Fruit fly (Drosophila melanogaster) whole organism, embryonic: Measurements from ENCODE around the gene CG7810.

Source experiments
- Atf6 ChIP-seq: fragments of 200-800 bp; sonication (Bioruptor generic); IDR thresholded peaks from 2 replicates; pipeline ENCODE4 v1.3.6; 2022; ENCODE audit warnings: missing biosample characterization, missing genetic modification characterization
- CG11723 ChIP-seq: fragments of 200-800 bp; sonication (Bioruptor generic); optimal IDR thresholded peaks from 2 replicates; lab custom pipeline; 2017; ENCODE audit warnings: missing biosample characterization, mild to moderate bottlenecking, missing genetic modification characterization
- CG12391 ChIP-seq: fragments of 200-800 bp; sonication (Bioruptor generic); optimal IDR thresholded peaks from 3 replicates; lab custom pipeline; 2018; ENCODE audit warnings: missing biosample characterization, mild to moderate bottlenecking, missing genetic modification characterization, moderate library complexity
- CG13624 ChIP-seq: fragments of 200-800 bp; sonication (Bioruptor generic); optimal IDR thresholded peaks from 2 replicates; lab custom pipeline; 2016; ENCODE audit warnings: missing biosample characterization, missing genetic modification characterization
- CG15601 ChIP-seq: fragments of 200-800 bp; sonication (Bioruptor generic); optimal IDR thresholded peaks from 3 replicates; lab custom pipeline; 2019; ENCODE audit warnings: missing biosample characterization, mild to moderate bottlenecking, missing genetic modification characterization, moderate library complexity
- CG1602 ChIP-seq: fragments of 200-800 bp; sonication (Bioruptor generic); optimal IDR thresholded peaks from 3 replicates; lab custom pipeline; 2016; ENCODE audit warnings: missing biosample characterization, missing genetic modification characterization
- CG2875 ChIP-seq: fragments of 200-800 bp; sonication (Bioruptor generic); optimal IDR thresholded peaks from 2 replicates; lab custom pipeline; 2017; ENCODE audit warnings: missing biosample characterization, mild to moderate bottlenecking, missing genetic modification characterization, missing genetic modification reagents
- CG2889 ChIP-seq: fragments of 200-800 bp; sonication (Bioruptor generic); IDR thresholded peaks from 3 replicates; pipeline ENCODE4 v1.3.6; 2022; ENCODE audit warnings: missing biosample characterization, missing genetic modification characterization
- CG5180 ChIP-seq: fragments of 200-800 bp; sonication (Bioruptor generic); optimal IDR thresholded peaks from 3 replicates; lab custom pipeline; 2017; ENCODE audit warnings: missing biosample characterization, missing genetic modification characterization, mild to moderate bottlenecking, moderate library complexity, missing genetic modification reagents
- CG7963 ChIP-seq: fragments of 200-800 bp; sonication (Bioruptor generic); IDR thresholded peaks from 3 replicates; pipeline ENCODE4 v1.3.6; 2022; ENCODE audit warnings: missing biosample characterization, missing genetic modification characterization; ENCODE audit not compliant: partially characterized antibody
- Chrac-16 ChIP-seq: fragments of 200-800 bp; sonication (Bioruptor generic); optimal IDR thresholded peaks from 3 replicates; lab custom pipeline; 2016; ENCODE audit warnings: missing biosample characterization, missing genetic modification characterization
- E2f1 ChIP-seq: fragments of 200-800 bp; sonication (Bioruptor generic); IDR thresholded peaks from 2 replicates; pipeline ENCODE4 v1.3.6; 2022; ENCODE audit warnings: missing biosample characterization, missing genetic modification characterization
- Gsc ChIP-seq: fragments of 200-800 bp; sonication (Bioruptor generic); IDR thresholded peaks from 2 replicates; pipeline ENCODE4 v1.3.6; 2022; ENCODE audit warnings: missing biosample characterization, missing genetic modification characterization
- HLH3B ChIP-seq: fragments of 200-800 bp; sonication (Bioruptor generic); IDR thresholded peaks from 2 replicates; pipeline ENCODE4 v1.3.6; 2022; ENCODE audit warnings: missing biosample characterization, missing genetic modification characterization
- HLHmδ ChIP-seq: fragments of 200-800 bp; sonication (Bioruptor generic); optimal IDR thresholded peaks from 2 replicates; lab custom pipeline; 2018; ENCODE audit warnings: missing biosample characterization, mild to moderate bottlenecking, missing genetic modification characterization, moderate library complexity
- Hey ChIP-seq: fragments of 200-800 bp; sonication (Bioruptor generic); optimal IDR thresholded peaks from 3 replicates; lab custom pipeline; 2018; ENCODE audit warnings: missing biosample characterization, mild to moderate bottlenecking, missing genetic modification characterization
- MBD-R2 ChIP-seq: fragments of 200-800 bp; sonication (Bioruptor generic); IDR thresholded peaks from 2 replicates; pipeline ENCODE4 v1.3.6; 2022; ENCODE audit warnings: missing biosample characterization, missing genetic modification characterization
- Max ChIP-seq: fragments of 200-800 bp; sonication (Bioruptor generic); optimal IDR thresholded peaks from 2 replicates; lab custom pipeline; 2016; ENCODE audit warnings: missing biosample characterization, mild to moderate bottlenecking, missing genetic modification characterization
- Med ChIP-seq: fragments of 200-800 bp; sonication (Bioruptor generic); peaks from one replicate; lab custom pipeline; 2016; ENCODE audit warnings: missing biosample characterization, missing genetic modification characterization, mild to moderate bottlenecking, inconsistent platforms, moderate library complexity
- Meics ChIP-seq: fragments of 200-800 bp; sonication (Bioruptor generic); optimal IDR thresholded peaks from 2 replicates; lab custom pipeline; 2017; ENCODE audit warnings: missing biosample characterization, mild to moderate bottlenecking, missing genetic modification characterization
- Myb ChIP-seq: fragments of 200-800 bp; sonication (Bioruptor generic); optimal IDR thresholded peaks from 2 replicates; lab custom pipeline; 2016; ENCODE audit warnings: missing biosample characterization, missing genetic modification characterization
- Rx ChIP-seq: fragments of 200-800 bp; sonication (Bioruptor generic); IDR thresholded peaks from 2 replicates; pipeline ENCODE4 v1.3.6; 2022; ENCODE audit warnings: missing biosample characterization, missing genetic modification characterization
- Sry-δ ChIP-seq: fragments of 200-800 bp; sonication (Bioruptor generic); optimal IDR thresholded peaks from 2 replicates; lab custom pipeline; 2016; ENCODE audit warnings: missing biosample characterization, missing genetic modification characterization
- bbx ChIP-seq: fragments of 200-800 bp; sonication (Bioruptor generic); IDR thresholded peaks from 2 replicates; pipeline ENCODE4 v1.3.6; 2022; ENCODE audit warnings: missing biosample characterization, missing genetic modification characterization; ENCODE audit not compliant: partially characterized antibody
- br ChIP-seq: fragments of >200 bp; optimal IDR thresholded peaks from 2 replicates; lab custom pipeline; 2017
- bsh ChIP-seq, 2 experiments: fragments of 200-800 bp; sonication (Bioruptor generic); optimal IDR thresholded peaks; 2 replicates each; lab custom pipeline; 2017 to 2018; ENCODE audit warnings: mild to moderate bottlenecking in 2 of 2, missing biosample characterization in 2 of 2, missing genetic modification characterization in 2 of 2, moderate library complexity in 1 of 2
- btn ChIP-seq: fragments of 200-800 bp; sonication (Bioruptor generic); optimal IDR thresholded peaks from 2 replicates; lab custom pipeline; 2016; ENCODE audit warnings: missing biosample characterization, missing genetic modification characterization
- cwo ChIP-seq: fragments of 200-800 bp; sonication (Bioruptor generic); optimal IDR thresholded peaks from 3 replicates; lab custom pipeline; 2017; ENCODE audit warnings: missing biosample characterization, missing genetic modification characterization, mild to moderate bottlenecking, moderate library complexity, missing genetic modification reagents
- disco-r ChIP-seq: fragments of 200-800 bp; sonication (Bioruptor generic); optimal IDR thresholded peaks from 2 replicates; lab custom pipeline; 2016; ENCODE audit warnings: missing biosample characterization, missing genetic modification characterization
- esg ChIP-seq: fragments of 200-800 bp; sonication (Bioruptor generic); conservative IDR thresholded peaks from 2 replicates; pipeline ENCODE4 v1.3.6; 2022; ENCODE audit warnings: missing biosample characterization, missing genetic modification characterization
- fd3F ChIP-seq: fragments of 200-800 bp; sonication (Bioruptor generic); optimal IDR thresholded peaks from 2 replicates; lab custom pipeline; 2018; ENCODE audit warnings: missing biosample characterization, mild to moderate bottlenecking, missing genetic modification characterization, moderate library complexity
- fru ChIP-seq: fragments of >200 bp; optimal IDR thresholded peaks from 2 replicates; lab custom pipeline; 2017
- grn ChIP-seq: fragments of 200-800 bp; sonication (Bioruptor generic); optimal IDR thresholded peaks from 3 replicates; lab custom pipeline; 2017; ENCODE audit warnings: missing biosample characterization, missing genetic modification characterization
- hb ChIP-seq: fragments of 200-800 bp; sonication (Bioruptor generic); IDR thresholded peaks from 3 replicates; pipeline ENCODE4 v1.3.6; 2022; ENCODE audit warnings: missing biosample characterization, missing genetic modification characterization; ENCODE audit not compliant: partially characterized antibody
- hbn ChIP-seq: fragments of 200-800 bp; sonication (Bioruptor generic); IDR thresholded peaks from 2 replicates; pipeline ENCODE4 v1.3.6; 2022; ENCODE audit warnings: missing biosample characterization, missing genetic modification characterization; ENCODE audit not compliant: partially characterized antibody
- ind ChIP-seq: fragments of 200-800 bp; sonication (Bioruptor generic); optimal IDR thresholded peaks from 3 replicates; lab custom pipeline; 2016; ENCODE audit warnings: missing biosample characterization, missing genetic modification characterization
- jumu ChIP-seq: fragments of 200-800 bp; sonication (Bioruptor generic); optimal IDR thresholded peaks from 3 replicates; lab custom pipeline; 2016; ENCODE audit warnings: missing biosample characterization, missing genetic modification characterization
- kay ChIP-seq: fragments of 200-800 bp; sonication (Bioruptor generic); optimal IDR thresholded peaks from 2 replicates; lab custom pipeline; 2016; ENCODE audit warnings: missing biosample characterization, missing genetic modification characterization
- ken ChIP-seq: fragments of 200-800 bp; sonication (Bioruptor generic); IDR thresholded peaks from 3 replicates; pipeline ENCODE4 v1.3.6; 2022; ENCODE audit warnings: missing biosample characterization, missing genetic modification characterization
- lola ChIP-seq, 3 experiments: fragments of >200 bp in 2 of 3; fragments of 200-800 bp in 1 of 3; sonication (Bioruptor generic) in 1 of 3; optimal IDR thresholded peaks; 2 replicates each; lab custom pipeline; 2017 to 2019; ENCODE audit warnings: missing biosample characterization in 3 of 3, missing genetic modification characterization in 3 of 3, mild to moderate bottlenecking in 1 of 3, moderate library complexity in 1 of 3
- maf-S ChIP-seq: fragments of 200-800 bp; sonication (Bioruptor generic); optimal IDR thresholded peaks from 2 replicates; lab custom pipeline; 2016; ENCODE audit warnings: missing biosample characterization, missing genetic modification characterization
- phol ChIP-seq: fragments of 200-800 bp; sonication (Bioruptor generic); optimal IDR thresholded peaks from 3 replicates; lab custom pipeline; 2018; ENCODE audit warnings: missing biosample characterization, mild to moderate bottlenecking, missing genetic modification characterization, moderate library complexity
- ranshi ChIP-seq: fragments of 200-800 bp; sonication (Bioruptor generic); IDR thresholded peaks from 2 replicates; pipeline ENCODE4 v1.3.6; 2022; ENCODE audit warnings: missing biosample characterization, missing genetic modification characterization
- ro ChIP-seq: fragments of 200-800 bp; sonication (Bioruptor generic); IDR thresholded peaks from 2 replicates; pipeline ENCODE4 v1.3.6; 2022; ENCODE audit warnings: missing biosample characterization, missing genetic modification characterization
- tio ChIP-seq: fragments of 200-800 bp; sonication (Bioruptor generic); optimal IDR thresholded peaks from 2 replicates; lab custom pipeline; 2017; ENCODE audit warnings: missing biosample characterization, missing genetic modification characterization, inconsistent platforms
- trem ChIP-seq: fragments of 200-800 bp; optimal IDR thresholded peaks from 3 replicates; lab custom pipeline; 2019; ENCODE audit warnings: missing biosample characterization, mild to moderate bottlenecking, missing genetic modification characterization, moderate library complexity
- tup ChIP-seq: fragments of 200-800 bp; sonication (Bioruptor generic); optimal IDR thresholded peaks from 2 replicates; lab custom pipeline; 2016; ENCODE audit warnings: missing biosample characterization, mild to moderate bottlenecking, missing genetic modification characterization, moderate library complexity
- unpg ChIP-seq: fragments of 200-800 bp; sonication (Bioruptor generic); optimal IDR thresholded peaks from 3 replicates; lab custom pipeline; 2018; ENCODE audit warnings: missing biosample characterization, mild to moderate bottlenecking, missing genetic modification characterization, moderate library complexity
- wor ChIP-seq: fragments of 200-800 bp; sonication (Bioruptor generic); IDR thresholded peaks from 2 replicates; pipeline ENCODE4 v1.3.6; 2022; ENCODE audit warnings: missing biosample characterization, missing genetic modification characterization
- zen ChIP-seq: fragments of 200-800 bp; sonication (Bioruptor generic); optimal IDR thresholded peaks from 3 replicates; lab custom pipeline; 2018; ENCODE audit warnings: missing biosample characterization, mild to moderate bottlenecking, missing genetic modification characterization, moderate library complexity
- zfh1 ChIP-seq: fragments of 200-800 bp; sonication (Bioruptor generic); IDR thresholded peaks from 3 replicates; pipeline ENCODE4 v1.3.6; 2022; ENCODE audit warnings: missing biosample characterization, missing genetic modification characterization

Gene CG7810

DNA sequence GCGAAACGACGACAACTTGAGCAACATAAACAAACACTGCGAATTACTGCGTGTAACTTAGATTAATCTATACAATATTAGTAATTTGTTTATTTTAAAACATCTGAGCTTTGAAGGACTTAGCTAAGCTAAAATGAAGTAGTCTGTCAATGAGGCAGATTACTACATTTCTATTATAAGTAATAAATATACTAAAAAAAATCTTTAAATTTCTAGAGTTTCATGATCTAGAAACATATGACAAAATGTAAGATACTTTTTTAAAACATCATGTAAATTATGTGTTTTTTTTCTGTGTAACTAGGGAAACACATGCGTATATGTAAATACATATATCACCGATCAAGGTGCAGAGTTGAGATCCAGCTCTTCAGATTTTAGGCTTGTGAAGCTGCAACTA, 44.9 kb downstream of the CG7810 start (continued):
- TF ChIP-seq CG2875 (GFP tag; lab: Kevin White, UChicago) (peak; percentile 45), tup (GFP tag; lab: Kevin White, UChicago) (no peak), fd3F (GFP tag; lab: Kevin White, UChicago) (no peak), disco-r (GFP tag; lab: Kevin White, UChicago) (no peak), Chrac-16 (GFP tag; lab: Kevin White, UChicago) (no peak), CG5180 (GFP tag; lab: Kevin White, UChicago) (peak; percentile 40), CG1602 (GFP tag; lab: Kevin White, UChicago) (peak; percentile 17), esg (GFP tag; lab: Robert Waterston, UW) (peak; percentile 54), phol (peak; percentile 82), ranshi (GFP tag; lab: Robert Waterston, UW) (0 out of 2 replicates have a peak, but pooled peaks have one; percentile 45), Sry-δ (no peak), Meics (peak; percentile 68), ro (GFP tag; lab: Robert Waterston, UW) (no peak), Gsc (no peak), btn (GFP tag; lab: Kevin White, UChicago) (no peak), hbn (GFP tag; lab: Robert Waterston, UW) (no peak), Myb (GFP tag; lab: Kevin White, UChicago) (no peak), E2f1 (GFP tag; lab: Robert Waterston, UW) (peak; percentile 58; the same call in 1 of the 2 replicates), kay (GFP tag; lab: Kevin White, UChicago) (no peak), CG12391 (tag; lab: Kevin White, UChicago) (peak; percentile 73), maf-S (no peak), hb (no peak), jumu (GFP tag; lab: Kevin White, UChicago) (no peak), tio (GFP tag; lab: Kevin White, UChicago) (peak; percentile 29), CG15601 (peak; percentile 35), wor (GFP tag; lab: Robert Waterston, UW) (0 out of 2 replicates have a peak, but pooled peaks have one; percentile 24), CG13624 (GFP tag; lab: Kevin White, UChicago) (no peak), zfh1 (GFP tag; lab: Robert Waterston, UW) (peak; percentile 53; the same call in 1 of the 3 replicates), bsh (GFP tag; optimal IDR thresholded peaks at IDR 0.05; lab: Kevin White, UChicago) (peak; percentile 43 to 65), Max (GFP tag; lab: Kevin White, UChicago) (no peak), trem (peak; percentile 10), HLHmδ (GFP tag; lab: Kevin White, UChicago) (no peak), MBD-R2 (GFP tag; lab: Robert Waterston, UW) (no peak), fru (lab: Kevin White, UChicago) (no peak), Atf6 (GFP tag; lab: Robert Waterston, UW) (peak; percentile 36; the same call in 1 of the 2 replicates), HLH3B (GFP tag; lab: Robert Waterston, UW) (peak; percentile 54), grn (GFP tag; lab: Kevin White, UChicago) (no peak), unpg (GFP tag; lab: Kevin White, UChicago) (peak; percentile 62), Med (GFP tag; lab: Kevin White, UChicago) (peak; percentile 51), ken (GFP tag; lab: Robert Waterston, UW) (no peak), CG7963 (GFP tag; lab: Robert Waterston, UW) (no peak), bbx (GFP tag; lab: Robert Waterston, UW) (no peak), lola (GFP tag; optimal IDR thresholded peaks at IDR 0.05; lab: Kevin White, UChicago) (peak in 1 of 3 experiments; percentile 29), CG2889 (GFP tag; lab: Robert Waterston, UW) (no peak; the same call in 2 of the 3 replicates), ind (peak; percentile 1), zen (tag; lab: Kevin White, UChicago) (no peak), Rx (no peak), cwo (GFP tag; lab: Kevin White, UChicago) (peak; percentile 42), Hey (no peak), CG11723 (GFP tag; lab: Kevin White, UChicago) (peak; percentile 33), br (lab: Kevin White, UChicago) (no peak)
